In genomic region chrX:10774957-10775682, dm6 we compare ENCODE assay signal across 2 fruit fly cellular contexts.
TF ChIP-seq lines count a peak whose summit lies in the region.

No protein-coding gene starts in this region.

- no peak for TF ChIP-seq CTCF in whole organism, embryonic (GFP tag; optimal IDR thresholded peaks at IDR 0.05; lab: Kevin White, UChicago)

TF ChIP-seq in whole organism, embryonic, 481 proteins besides CTCF, POLR2A, EP300 and RAD21:
- TF ChIP-seq sd (tag; optimal IDR thresholded peaks at IDR 0.05; lab: Kevin White, UChicago) (peak; percentile 53), sens (GFP tag; lab: Kevin White, UChicago) (peak; percentile 60), sug (tag; optimal IDR thresholded peaks at IDR 0.05; lab: Kevin White, UChicago) (peak; percentile 38), stwl (tag; optimal IDR thresholded peaks at IDR 0.05; lab: Kevin White, UChicago) (no peak), chinmo (GFP tag; IDR thresholded peaks at IDR 0.05; lab: Robert Waterston, UW; ENCODE audit: partially characterized antibody) (0 out of 4 replicates have a peak, but pooled peaks have one; percentile 44), mirr (GFP tag; optimal IDR thresholded peaks at IDR 0.05; lab: Kevin White, UChicago) (peak; percentile 22), Pdp1 (GFP tag; optimal IDR thresholded peaks at IDR 0.05; lab: Kevin White, UChicago) (peak in 1 of 2 experiments; percentile 57), Med (GFP tag; lab: Kevin White, UChicago) (peak; percentile 48), kah (GFP tag; optimal IDR thresholded peaks at IDR 0.05; lab: Kevin White, UChicago) (peak; percentile 11), exex (tag; optimal IDR thresholded peaks at IDR 0.05; lab: Kevin White, UChicago) (peak; percentile 87), sna (GFP tag; IDR thresholded peaks at IDR 0.05; lab: Robert Waterston, UW; ENCODE audit: partially characterized antibody) (no peak)

TF ChIP-seq in whole organism, wandering third instar larva, 38 proteins besides CTCF, POLR2A, EP300 and RAD21:
- no peak for TF ChIP-seq dmrt93B (GFP tag; optimal IDR thresholded peaks at IDR 0.05; lab: Kevin White, UChicago)
- no peak for TF ChIP-seq dsf (GFP tag; optimal IDR thresholded peaks at IDR 0.05; lab: Kevin White, UChicago; ENCODE audit: borderline replicate concordance)
- TF ChIP-seq Rel (GFP tag; optimal IDR thresholded peaks at IDR 0.05; lab: Kevin White, UChicago): no peak
- peak; percentile 47 for TF ChIP-seq Rel (tag; optimal IDR thresholded peaks at IDR 0.05; lab: Kevin White, UChicago)
